Worm (Caenorhabditis elegans) whole organism, L4 larva: ENCODE results near the gene D1046.2.

Experiments
- Y75B8A.6 ChIP-seq: fragments of 200-800 bp; sonication (Bioruptor generic); IDR thresholded peaks from 2 replicates; pipeline ENCODE4 v1.3.6; 2022; ENCODE audit warnings: missing genetic modification reagents, missing genetic modification characterization, missing compliant biosample characterization
- aly-2 ChIP-seq: sonication (generic microtip); optimal IDR thresholded peaks from 2 replicates; lab custom pipeline; 2018; ENCODE audit warnings: missing biosample characterization, missing genetic modification characterization
- arid-1 ChIP-seq: fragments of 200-800 bp; sonication (Bioruptor generic); conservative IDR thresholded peaks from 2 replicates; pipeline ENCODE4 v1.3.6; 2022; ENCODE audit warnings: missing genetic modification reagents, missing genetic modification characterization, missing compliant biosample characterization
- ceh-62 ChIP-seq: sonication (generic microtip); optimal IDR thresholded peaks from 2 replicates; lab custom pipeline; 2017; ENCODE audit warnings: missing biosample characterization, missing genetic modification characterization
- daf-19 ChIP-seq: fragments of 200-800 bp; sonication (Bioruptor generic); conservative IDR thresholded peaks from 2 replicates; pipeline ENCODE4 v1.3.6; 2022; ENCODE audit warnings: missing genetic modification characterization, missing compliant biosample characterization
- mxl-3 ChIP-seq: fragments of 200-800 bp; sonication (Bioruptor generic); optimal IDR thresholded peaks from 2 replicates; lab custom pipeline; 2018; ENCODE audit warnings: mild to moderate bottlenecking, missing genetic modification characterization, missing compliant biosample characterization
- nhr-102 ChIP-seq: sonication (generic microtip); optimal IDR thresholded peaks from 2 replicates; lab custom pipeline; 2016; ENCODE audit warnings: mild to moderate bottlenecking, missing genetic modification characterization, moderate library complexity, missing compliant biosample characterization
- php-3 ChIP-seq: fragments of 200-800 bp; sonication (Bioruptor generic); IDR thresholded peaks from 2 replicates; pipeline ENCODE4 v1.3.6; 2022; ENCODE audit warnings: missing genetic modification reagents, missing genetic modification characterization, missing compliant biosample characterization
- unc-39 ChIP-seq: sonication (generic microtip); optimal IDR thresholded peaks from 2 replicates; lab custom pipeline; 2017; ENCODE audit warnings: missing biosample characterization, missing genetic modification characterization

The D1046.2 gene

ce11 chrIV:8881181-8881580 is 44.7 kb downstream of the D1046.2 start, which contains the start of gene C09G9.8:
C09G9.8 (plus strand) TSS chrIV:8881481.
- TF ChIP-seq mxl-3 (no peak), aly-2 (tag; lab: Kevin White, UChicago) (no peak), php-3 (no peak), unc-39 (tag; lab: Kevin White, UChicago) (no peak), arid-1 (GFP tag; lab: Robert Waterston, UW) (no peak), ceh-62 (no peak), nhr-102 (no peak)

- no peak for TF ChIP-seq php-3
- no peak for TF ChIP-seq aly-2 (tag; lab: Kevin White, UChicago)
- no peak for TF ChIP-seq Y75B8A.6 (GFP tag; lab: Robert Waterston, UW)
- no peak for TF ChIP-seq daf-19
Measured at ce11 chrIV:8879810-8880209, 46.1 kb downstream of the D1046.2 start, which contains the start of gene npax-4. npax-4 (minus strand) TSS chrIV:8879910.
